Worm (Caenorhabditis elegans): ENCODE results near the gene nfki-1.

The nfki-1 gene

DNA sequence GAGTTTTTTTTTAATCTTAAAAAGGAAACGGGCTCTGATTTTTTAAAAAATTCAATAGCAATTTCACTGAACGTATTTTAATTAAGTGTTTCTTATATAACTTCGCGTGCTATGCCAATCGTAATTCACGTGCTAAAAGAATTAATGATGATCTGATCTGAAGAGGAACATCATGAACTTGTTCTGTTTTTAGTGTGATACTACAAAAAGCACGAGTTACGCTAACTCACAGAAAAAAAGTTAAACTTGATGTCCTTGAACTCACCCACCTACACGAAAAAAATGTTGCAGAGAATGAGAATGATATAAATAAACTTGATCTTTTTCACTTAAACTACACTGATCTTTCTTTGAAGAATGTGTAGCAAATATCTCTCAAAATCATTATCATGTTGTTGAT, 24.8 kb downstream of the nfki-1 start:
- TF ChIP-seq tab-1 (GFP tag; IDR thresholded peaks at IDR 0.05) (no peak), ref-1 (GFP tag; conservative IDR thresholded peaks at IDR 0.05) (no peak), klf-2 (GFP tag; conservative IDR thresholded peaks at IDR 0.05) (no peak), ztf-23 (GFP tag; IDR thresholded peaks at IDR 0.05) (no peak), flt-1 (GFP tag; IDR thresholded peaks at IDR 0.05) (no peak), ztf-29 (GFP tag; IDR thresholded peaks at IDR 0.05) (no peak), cog-1 (tag; optimal IDR thresholded peaks at IDR 0.05) (no peak), T22C8.4 (GFP tag; IDR thresholded peaks at IDR 0.05) (no peak), med-1 (GFP tag; optimal IDR thresholded peaks at IDR 0.05; ENCODE audit: insufficient read depth) (no peak)

DNA sequence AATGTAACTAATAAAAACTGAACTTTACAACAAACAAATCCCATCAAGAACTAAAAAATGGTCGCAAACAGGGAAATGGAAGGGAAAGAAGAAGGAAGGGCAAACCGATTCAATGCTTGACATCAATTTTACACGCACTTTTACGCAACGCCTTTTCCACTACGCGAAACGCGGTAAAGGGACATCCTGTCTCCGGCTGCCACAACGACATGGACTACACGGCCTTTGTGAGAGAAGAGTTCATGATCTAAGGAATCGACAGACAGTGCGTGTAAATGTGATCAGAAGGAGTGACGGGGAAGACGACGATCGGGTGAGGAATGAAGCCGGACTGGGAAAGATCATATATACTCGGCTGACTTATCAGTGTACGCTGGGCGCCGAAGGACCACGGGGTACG, 25.4 kb downstream of the nfki-1 start:
- TF ChIP-seq ztf-29 (GFP tag; IDR thresholded peaks at IDR 0.05), result no peak
- no peak for TF ChIP-seq ztf-23 (GFP tag; IDR thresholded peaks at IDR 0.05)
- no peak for TF ChIP-seq tab-1 (GFP tag; IDR thresholded peaks at IDR 0.05)
- no peak for TF ChIP-seq T22C8.4 (GFP tag; IDR thresholded peaks at IDR 0.05)
- no peak for TF ChIP-seq ref-1 (GFP tag; conservative IDR thresholded peaks at IDR 0.05)
- no peak for TF ChIP-seq klf-2 (GFP tag; conservative IDR thresholded peaks at IDR 0.05)
- TF ChIP-seq flt-1 (GFP tag; IDR thresholded peaks at IDR 0.05), result no peak
- TF ChIP-seq med-1 (GFP tag; optimal IDR thresholded peaks at IDR 0.05; ENCODE audit: insufficient read depth), result no peak
- no peak for TF ChIP-seq cog-1 (tag; optimal IDR thresholded peaks at IDR 0.05)

- no peak for TF ChIP-seq klf-2 (GFP tag; conservative IDR thresholded peaks at IDR 0.05)
- no peak for TF ChIP-seq tab-1 (GFP tag; IDR thresholded peaks at IDR 0.05)
- no peak for TF ChIP-seq ref-1 (GFP tag; conservative IDR thresholded peaks at IDR 0.05)
- no peak for TF ChIP-seq ztf-23 (GFP tag; IDR thresholded peaks at IDR 0.05)
- TF ChIP-seq T22C8.4 (GFP tag; IDR thresholded peaks at IDR 0.05), result no peak
- no peak for TF ChIP-seq med-1 (GFP tag; optimal IDR thresholded peaks at IDR 0.05; ENCODE audit: insufficient read depth)
- TF ChIP-seq ztf-29 (GFP tag; IDR thresholded peaks at IDR 0.05), result no peak
Measured at ce11 chrX:15381486-15381885, 26.4 kb downstream of the nfki-1 start.

- TF ChIP-seq ztf-23 (GFP tag; IDR thresholded peaks at IDR 0.05) (no peak), T22C8.4 (GFP tag; IDR thresholded peaks at IDR 0.05) (no peak), ref-1 (GFP tag; conservative IDR thresholded peaks at IDR 0.05) (no peak), klf-2 (GFP tag; conservative IDR thresholded peaks at IDR 0.05) (no peak), ztf-29 (GFP tag; IDR thresholded peaks at IDR 0.05) (no peak)
Measured at ce11 chrX:15382256-15382655, 27.2 kb downstream of the nfki-1 start.

ce11 chrX:15382914-15383313, 27.9 kb downstream of the nfki-1 start:
- no peak for TF ChIP-seq ztf-23 (GFP tag; IDR thresholded peaks at IDR 0.05)
- TF ChIP-seq flt-1 (GFP tag; IDR thresholded peaks at IDR 0.05), result no peak
- TF ChIP-seq tab-1 (GFP tag; IDR thresholded peaks at IDR 0.05), result no peak
- TF ChIP-seq cog-1 (tag; optimal IDR thresholded peaks at IDR 0.05), result no peak
- TF ChIP-seq med-1 (GFP tag; optimal IDR thresholded peaks at IDR 0.05; ENCODE audit: insufficient read depth), result no peak
- TF ChIP-seq ztf-29 (GFP tag; IDR thresholded peaks at IDR 0.05), result no peak
- no peak for TF ChIP-seq T22C8.4 (GFP tag; IDR thresholded peaks at IDR 0.05)
- TF ChIP-seq ref-1 (GFP tag; conservative IDR thresholded peaks at IDR 0.05), result no peak
- no peak for TF ChIP-seq klf-2 (GFP tag; conservative IDR thresholded peaks at IDR 0.05)

- TF ChIP-seq T22C8.4 (GFP tag; IDR thresholded peaks at IDR 0.05) (no peak), ztf-29 (GFP tag; IDR thresholded peaks at IDR 0.05) (no peak), ztf-23 (GFP tag; IDR thresholded peaks at IDR 0.05) (no peak), klf-2 (GFP tag; conservative IDR thresholded peaks at IDR 0.05) (no peak), tab-1 (GFP tag; IDR thresholded peaks at IDR 0.05) (no peak), flt-1 (GFP tag; IDR thresholded peaks at IDR 0.05) (no peak), cog-1 (tag; optimal IDR thresholded peaks at IDR 0.05) (no peak), ref-1 (GFP tag; conservative IDR thresholded peaks at IDR 0.05) (no peak), med-1 (GFP tag; optimal IDR thresholded peaks at IDR 0.05; ENCODE audit: insufficient read depth) (no peak)
Measured at ce11 chrX:15384090-15384624, 29.1 kb downstream of the nfki-1 start.

- no peak for TF ChIP-seq ztf-29 (GFP tag; IDR thresholded peaks at IDR 0.05)
- TF ChIP-seq flt-1 (GFP tag; IDR thresholded peaks at IDR 0.05), result no peak
Measured at ce11 chrX:15385379-15385778, 30.3 kb downstream of the nfki-1 start.

DNA sequence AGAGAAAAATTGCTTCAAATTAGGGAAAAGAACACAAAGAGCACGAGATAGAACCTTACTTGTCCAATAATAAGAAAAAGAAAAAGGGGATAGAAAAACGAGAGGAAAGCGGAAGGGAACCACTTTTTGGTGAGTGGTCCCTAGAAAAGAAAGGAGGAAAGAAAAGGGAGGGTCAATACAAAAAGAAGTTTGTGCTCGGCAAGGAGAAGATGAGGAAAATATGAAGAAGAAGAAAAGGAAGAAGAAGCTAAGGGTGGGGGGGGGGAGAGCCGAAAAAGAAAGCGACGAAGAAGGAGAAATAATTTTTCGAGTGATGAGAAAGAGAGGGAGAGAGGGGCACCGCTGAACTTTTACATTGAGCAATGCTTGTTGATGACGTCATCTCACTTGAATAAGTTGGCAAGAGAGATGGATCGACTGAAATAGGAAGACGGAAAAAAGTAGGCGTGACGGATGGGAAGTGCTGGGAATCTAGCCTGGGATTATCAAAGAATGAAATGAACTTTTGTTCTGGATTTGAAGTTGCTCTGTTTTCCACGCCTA, 30.8 kb downstream of the nfki-1 start:
- TF ChIP-seq klf-2 (GFP tag; conservative IDR thresholded peaks at IDR 0.05) (no peak), med-1 (GFP tag; optimal IDR thresholded peaks at IDR 0.05; ENCODE audit: insufficient read depth) (no peak), ref-1 (GFP tag; conservative IDR thresholded peaks at IDR 0.05) (no peak), flt-1 (GFP tag; IDR thresholded peaks at IDR 0.05) (no peak), cog-1 (tag; optimal IDR thresholded peaks at IDR 0.05) (no peak), ztf-29 (GFP tag; IDR thresholded peaks at IDR 0.05) (no peak), tab-1 (GFP tag; IDR thresholded peaks at IDR 0.05) (no peak), T22C8.4 (GFP tag; IDR thresholded peaks at IDR 0.05) (no peak), ztf-23 (GFP tag; IDR thresholded peaks at IDR 0.05) (no peak)

DNA sequence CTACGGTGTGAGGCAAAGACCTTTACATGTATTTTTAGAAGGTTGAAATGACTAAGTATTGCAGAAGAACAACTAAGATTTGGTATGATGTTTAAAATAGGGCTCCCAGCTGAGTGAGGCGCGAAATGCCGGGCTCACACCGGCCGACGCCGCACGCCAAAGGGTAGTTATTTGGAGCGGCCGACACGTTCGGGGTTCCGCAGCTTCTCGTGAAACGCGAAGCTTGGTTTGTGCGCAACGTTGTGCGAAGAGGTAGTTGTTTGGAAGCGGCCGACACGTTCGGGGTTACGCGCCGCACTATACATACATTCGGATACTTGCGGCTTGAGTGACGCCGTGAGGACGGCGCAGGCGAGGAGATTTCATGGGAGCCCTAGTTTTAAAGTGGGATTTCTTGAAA, 33.2 kb downstream of the nfki-1 start:
- TF ChIP-seq flt-1 (GFP tag; IDR thresholded peaks at IDR 0.05) (no peak), klf-2 (GFP tag; conservative IDR thresholded peaks at IDR 0.05) (no peak), ztf-23 (GFP tag; IDR thresholded peaks at IDR 0.05) (no peak), med-1 (GFP tag; optimal IDR thresholded peaks at IDR 0.05; ENCODE audit: insufficient read depth) (no peak)

DNA sequence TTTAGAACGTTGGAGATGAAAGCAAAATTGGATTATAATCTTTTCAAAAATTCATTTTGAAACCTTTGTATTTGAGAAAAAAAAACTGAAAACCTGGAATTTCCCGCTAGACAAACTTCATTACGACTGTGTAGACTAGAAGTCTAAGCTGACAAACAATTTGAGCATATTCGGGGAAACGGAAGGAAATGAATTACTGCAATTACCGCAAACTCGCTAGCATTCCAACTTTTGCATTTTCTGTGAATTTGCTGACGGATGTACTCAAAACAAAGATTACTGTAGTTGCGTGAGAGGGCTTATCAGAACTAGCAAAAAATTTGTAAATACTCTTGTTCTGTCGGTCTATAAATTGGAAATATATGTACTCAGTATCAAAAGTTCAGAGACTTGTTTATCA, 34.8 kb downstream of the nfki-1 start:
- TF ChIP-seq ztf-29 (GFP tag; IDR thresholded peaks at IDR 0.05), result no peak
- TF ChIP-seq tab-1 (GFP tag; IDR thresholded peaks at IDR 0.05), result no peak
- no peak for TF ChIP-seq T22C8.4 (GFP tag; IDR thresholded peaks at IDR 0.05)
- no peak for TF ChIP-seq flt-1 (GFP tag; IDR thresholded peaks at IDR 0.05)
- TF ChIP-seq cog-1 (tag; optimal IDR thresholded peaks at IDR 0.05), result no peak
- no peak for TF ChIP-seq ref-1 (GFP tag; conservative IDR thresholded peaks at IDR 0.05)
- no peak for TF ChIP-seq ztf-23 (GFP tag; IDR thresholded peaks at IDR 0.05)
- no peak for TF ChIP-seq klf-2 (GFP tag; conservative IDR thresholded peaks at IDR 0.05)
- no peak for TF ChIP-seq med-1 (GFP tag; optimal IDR thresholded peaks at IDR 0.05; ENCODE audit: insufficient read depth)

Data from whole organism, midembryonic.